Fruit fly (Drosophila melanogaster) whole organism, embryonic: ENCODE measurements around the gene Mo25.

ENCODE experiments used
- Abd-B ChIP-seq: fragments of 200-800 bp; sonication (Bioruptor generic); optimal IDR thresholded peaks from 2 replicates; lab custom pipeline; 2018; ENCODE audit warnings: missing biosample characterization, mild to moderate bottlenecking, missing genetic modification characterization, moderate library complexity
- Ada2b ChIP-seq: fragments of 200-800 bp; sonication (Bioruptor generic); IDR thresholded peaks from 2 replicates; pipeline ENCODE4 v1.3.6; 2022; ENCODE audit warnings: missing biosample characterization, missing genetic modification characterization
- Blimp-1 ChIP-seq: fragments of 200-800 bp; sonication (Bioruptor generic); optimal IDR thresholded peaks from 3 replicates; lab custom pipeline; 2018; ENCODE audit warnings: missing biosample characterization, missing genetic modification characterization, mild to moderate bottlenecking, moderate library complexity, missing genetic modification reagents
- CG10274 ChIP-seq: fragments of 200-800 bp; sonication (Bioruptor generic); optimal IDR thresholded peaks from 3 replicates; lab custom pipeline; 2017; ENCODE audit warnings: missing biosample characterization, mild to moderate bottlenecking, missing genetic modification characterization
- CG11560 ChIP-seq: fragments of 200-800 bp; sonication (Bioruptor generic); IDR thresholded peaks from 3 replicates; pipeline ENCODE4 v1.3.6; 2022; ENCODE audit warnings: missing biosample characterization, missing genetic modification characterization
- CG13123 ChIP-seq: fragments of 200-800 bp; sonication (Bioruptor generic); optimal IDR thresholded peaks from 2 replicates; lab custom pipeline; 2016; ENCODE audit warnings: missing biosample characterization, missing genetic modification characterization
- CG13775 ChIP-seq: fragments of 200-800 bp; sonication (Bioruptor generic); optimal IDR thresholded peaks from 3 replicates; lab custom pipeline; 2017; ENCODE audit warnings: missing biosample characterization, mild to moderate bottlenecking, missing genetic modification characterization
- CG17612 ChIP-seq: fragments of 200-800 bp; sonication (Bioruptor generic); IDR thresholded peaks from 2 replicates; pipeline ENCODE4 v1.3.6; 2022; ENCODE audit warnings: missing biosample characterization, missing genetic modification characterization
- CG17912 ChIP-seq: fragments of 200-800 bp; sonication (Bioruptor generic); optimal IDR thresholded peaks from 2 replicates; lab custom pipeline; 2018; ENCODE audit warnings: missing biosample characterization, mild to moderate bottlenecking, missing genetic modification characterization
- CG18599 ChIP-seq: fragments of 200-800 bp; sonication (Bioruptor generic); optimal IDR thresholded peaks from 3 replicates; lab custom pipeline; 2017; ENCODE audit warnings: missing biosample characterization, missing genetic modification characterization, mild to moderate bottlenecking, moderate library complexity, missing genetic modification reagents
- CG31388 ChIP-seq: fragments of 200-800 bp; sonication (Bioruptor generic); optimal IDR thresholded peaks from 2 replicates; lab custom pipeline; 2016; ENCODE audit warnings: missing biosample characterization, missing genetic modification characterization
- CG34224 ChIP-seq: fragments of 200-800 bp; sonication (Bioruptor generic); IDR thresholded peaks from 3 replicates; pipeline ENCODE4 v1.3.6; 2022; ENCODE audit warnings: missing biosample characterization, missing genetic modification characterization; ENCODE audit not compliant: partially characterized antibody
- CG4424 ChIP-seq: fragments of 200-800 bp; sonication (Bioruptor generic); optimal IDR thresholded peaks from 3 replicates; lab custom pipeline; 2016; ENCODE audit warnings: missing biosample characterization, missing genetic modification characterization
- CG6689 ChIP-seq: fragments of 200-800 bp; sonication (Bioruptor generic); IDR thresholded peaks from 2 replicates; pipeline ENCODE4 v1.3.6; 2022; ENCODE audit warnings: missing biosample characterization, missing genetic modification characterization
- CG7556 ChIP-seq: fragments of 200-800 bp; sonication (Bioruptor generic); optimal IDR thresholded peaks from 2 replicates; lab custom pipeline; 2017; ENCODE audit warnings: missing biosample characterization, mild to moderate bottlenecking, missing genetic modification characterization
- CG8924 ChIP-seq: fragments of 200-800 bp; optimal IDR thresholded peaks from 3 replicates; lab custom pipeline; 2019; ENCODE audit warnings: missing biosample characterization, mild to moderate bottlenecking, missing genetic modification characterization, moderate library complexity
- CG9437 ChIP-seq: fragments of 200-800 bp; sonication (Bioruptor generic); optimal IDR thresholded peaks from 2 replicates; lab custom pipeline; 2018; ENCODE audit warnings: missing biosample characterization, mild to moderate bottlenecking, missing genetic modification characterization
- Camta ChIP-seq: fragments of 200-800 bp; sonication (Bioruptor generic); optimal IDR thresholded peaks from 2 replicates; lab custom pipeline; 2016; ENCODE audit warnings: missing biosample characterization, missing genetic modification characterization
- D ChIP-seq, 2 experiments: fragments of 200-800 bp in 1 of 2; fragments of >200 bp in 1 of 2; sonication (Bioruptor generic) in 1 of 2; optimal IDR thresholded peaks; 2 replicates in 1 of 2; 3 replicates in 1 of 2; lab custom pipeline; 2017; ENCODE audit warnings: mild to moderate bottlenecking in 1 of 2, missing biosample characterization in 1 of 2, missing genetic modification characterization in 1 of 2, missing genetic modification reagents in 1 of 2
- Gug ChIP-seq: fragments of 200-800 bp; sonication (Bioruptor generic); IDR thresholded peaks from 4 replicates; pipeline ENCODE4 v1.3.6; 2022; ENCODE audit warnings: missing biosample characterization, missing genetic modification characterization
- HLH54F ChIP-seq: fragments of 200-800 bp; sonication (Bioruptor generic); optimal IDR thresholded peaks from 3 replicates; lab custom pipeline; 2016; ENCODE audit warnings: missing biosample characterization, missing genetic modification characterization
- Hmx ChIP-seq: fragments of 200-800 bp; sonication (Bioruptor generic); optimal IDR thresholded peaks from 2 replicates; lab custom pipeline; 2016; ENCODE audit warnings: missing biosample characterization, missing genetic modification characterization
- NC2α ChIP-seq: fragments of 200-800 bp; sonication (Bioruptor generic); optimal IDR thresholded peaks from 2 replicates; lab custom pipeline; 2016; ENCODE audit warnings: missing biosample characterization, missing genetic modification characterization
- Opbp ChIP-seq: fragments of 200-800 bp; sonication (Bioruptor generic); IDR thresholded peaks from 3 replicates; pipeline ENCODE4 v1.3.6; 2022; ENCODE audit warnings: missing biosample characterization, missing genetic modification characterization; ENCODE audit not compliant: partially characterized antibody
- Rx ChIP-seq: fragments of 200-800 bp; sonication (Bioruptor generic); IDR thresholded peaks from 2 replicates; pipeline ENCODE4 v1.3.6; 2022; ENCODE audit warnings: missing biosample characterization, missing genetic modification characterization
- Trl ChIP-seq, 3 experiments: fragments of >200 bp in 2 of 3; fragments of 200-800 bp in 1 of 3; sonication (Bioruptor generic) in 1 of 3; optimal IDR thresholded peaks; 2 replicates in 1 of 3; 3 replicates in 2 of 3; lab custom pipeline; 2016 to 2017; ENCODE audit warnings: missing biosample characterization in 1 of 3, missing genetic modification characterization in 1 of 3
- abd-A ChIP-seq: fragments of 200-800 bp; sonication (Bioruptor generic); optimal IDR thresholded peaks from 3 replicates; lab custom pipeline; 2019; ENCODE audit warnings: missing biosample characterization, mild to moderate bottlenecking, missing genetic modification characterization, moderate library complexity
- ara ChIP-seq: fragments of 200-800 bp; sonication (Bioruptor generic); IDR thresholded peaks from 2 replicates; pipeline ENCODE4 v1.3.6; 2022; ENCODE audit warnings: missing biosample characterization, missing genetic modification characterization
- bigmax ChIP-seq: fragments of 200-800 bp; sonication (Bioruptor generic); optimal IDR thresholded peaks from 2 replicates; lab custom pipeline; 2018; ENCODE audit warnings: missing biosample characterization, mild to moderate bottlenecking, missing genetic modification characterization
- bsh ChIP-seq, 2 experiments: fragments of 200-800 bp; sonication (Bioruptor generic); optimal IDR thresholded peaks; 2 replicates each; lab custom pipeline; 2017 to 2018; ENCODE audit warnings: mild to moderate bottlenecking in 2 of 2, missing biosample characterization in 2 of 2, missing genetic modification characterization in 2 of 2, moderate library complexity in 1 of 2
- cwo ChIP-seq: fragments of 200-800 bp; sonication (Bioruptor generic); optimal IDR thresholded peaks from 3 replicates; lab custom pipeline; 2017; ENCODE audit warnings: missing biosample characterization, missing genetic modification characterization, mild to moderate bottlenecking, moderate library complexity, missing genetic modification reagents
- disco-r ChIP-seq: fragments of 200-800 bp; sonication (Bioruptor generic); optimal IDR thresholded peaks from 2 replicates; lab custom pipeline; 2016; ENCODE audit warnings: missing biosample characterization, missing genetic modification characterization
- gce ChIP-seq: fragments of 200-800 bp; sonication (Bioruptor generic); IDR thresholded peaks from 3 replicates; pipeline ENCODE4 v1.3.6; 2022; ENCODE audit warnings: missing biosample characterization, missing genetic modification characterization
- gsb-n ChIP-seq: fragments of 200-800 bp; sonication (Bioruptor generic); optimal IDR thresholded peaks from 3 replicates; lab custom pipeline; 2018; ENCODE audit warnings: missing biosample characterization, mild to moderate bottlenecking, missing genetic modification characterization
- hkb ChIP-seq, 2 experiments: fragments of 200-800 bp in 1 of 2; fragments of >200 bp in 1 of 2; sonication (Bioruptor generic) in 1 of 2; IDR thresholded peaks in 1 of 2; optimal IDR thresholded peaks in 1 of 2; 2 replicates each; pipeline versions ENCODE4 v1.3.6 to Lab custom; 2017 to 2022; ENCODE audit warnings: missing biosample characterization in 1 of 2, missing genetic modification characterization in 1 of 2
- insv ChIP-seq, 2 experiments: fragments of 200-800 bp; sonication (Bioruptor generic); optimal IDR thresholded peaks; 3 replicates each; lab custom pipeline; 2016 to 2018; ENCODE audit warnings: missing biosample characterization in 2 of 2, missing genetic modification characterization in 2 of 2
- jigr1 ChIP-seq: fragments of 200-800 bp; sonication (Bioruptor generic); IDR thresholded peaks from 3 replicates; pipeline ENCODE4 v1.3.6; 2022; ENCODE audit warnings: missing biosample characterization, missing genetic modification characterization
- kni ChIP-seq: fragments of 200-800 bp; sonication (Bioruptor generic); optimal IDR thresholded peaks from 3 replicates; lab custom pipeline; 2017; ENCODE audit warnings: mild to moderate bottlenecking, missing biosample characterization, missing genetic modification reagents, missing genetic modification characterization
- lab ChIP-seq: fragments of 200-800 bp; sonication (Bioruptor generic); optimal IDR thresholded peaks from 3 replicates; lab custom pipeline; 2017; ENCODE audit warnings: missing biosample characterization, missing genetic modification characterization, mild to moderate bottlenecking, moderate library complexity, missing genetic modification reagents
- mld ChIP-seq: fragments of 200-800 bp; sonication (Bioruptor generic); IDR thresholded peaks from 3 replicates; pipeline ENCODE4 v1.3.6; 2022; ENCODE audit warnings: missing biosample characterization, missing genetic modification characterization; ENCODE audit not compliant: partially characterized antibody
- pan ChIP-seq, 4 experiments: fragments of >200 bp in 3 of 4; fragments of 200-800 bp in 1 of 4; sonication (Bioruptor generic) in 1 of 4; optimal IDR thresholded peaks in 3 of 4; IDR thresholded peaks in 1 of 4; 2 replicates each; pipeline versions ENCODE4 v1.3.6 to Lab custom; 2017 to 2022; ENCODE audit warnings: missing biosample characterization in 2 of 4, missing genetic modification characterization in 2 of 4, mixed read lengths in 1 of 4
- slbo ChIP-seq: fragments of 200-800 bp; sonication (Bioruptor generic); IDR thresholded peaks from 2 replicates; pipeline ENCODE4 v1.3.6; 2022; ENCODE audit warnings: missing biosample characterization, missing genetic modification characterization
- sqz ChIP-seq: fragments of 200-800 bp; sonication (Bioruptor generic); optimal IDR thresholded peaks from 3 replicates; lab custom pipeline; 2018; ENCODE audit warnings: missing biosample characterization, mild to moderate bottlenecking, missing genetic modification characterization
- sr ChIP-seq: fragments of 200-800 bp; sonication (Bioruptor generic); IDR thresholded peaks from 3 replicates; pipeline ENCODE4 v1.3.6; 2022; ENCODE audit warnings: missing biosample characterization, missing genetic modification characterization
- ssp ChIP-seq: fragments of 200-800 bp; sonication (Bioruptor generic); IDR thresholded peaks from 2 replicates; pipeline ENCODE4 v1.3.6; 2022; ENCODE audit warnings: missing biosample characterization, missing genetic modification characterization
- tll ChIP-seq, 2 experiments: fragments of 200-800 bp in 1 of 2; fragments of >200 bp in 1 of 2; sonication (Bioruptor generic) in 1 of 2; optimal IDR thresholded peaks; 2 replicates each; lab custom pipeline; 2017 to 2019; ENCODE audit warnings: missing biosample characterization in 2 of 2, missing genetic modification characterization in 2 of 2, mild to moderate bottlenecking in 1 of 2, moderate library complexity in 1 of 2
- trem ChIP-seq: fragments of 200-800 bp; optimal IDR thresholded peaks from 3 replicates; lab custom pipeline; 2019; ENCODE audit warnings: missing biosample characterization, mild to moderate bottlenecking, missing genetic modification characterization, moderate library complexity
- zf30C ChIP-seq: fragments of 200-800 bp; sonication (Bioruptor generic); optimal IDR thresholded peaks from 3 replicates; lab custom pipeline; 2018; ENCODE audit warnings: missing biosample characterization, mild to moderate bottlenecking, missing genetic modification characterization

Gene Mo25

DNA sequence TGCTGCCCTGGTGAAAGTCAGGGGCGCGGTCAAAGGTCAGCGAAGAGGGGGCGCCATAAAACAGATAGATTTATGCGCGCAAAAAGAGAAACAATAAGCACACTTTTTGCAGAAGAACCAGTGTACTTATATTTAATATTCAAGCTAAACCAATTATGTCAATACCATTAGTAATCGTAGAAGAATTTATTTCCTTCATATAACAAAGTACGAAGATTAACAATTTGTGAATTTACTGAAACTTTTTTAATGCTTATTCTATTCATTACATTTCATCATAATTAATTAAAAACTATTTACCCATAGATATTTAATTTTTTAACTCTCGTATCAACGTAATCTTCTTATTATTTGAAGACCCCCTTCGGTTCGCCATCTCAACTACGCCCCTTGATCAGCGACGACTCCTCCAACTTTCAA lies 26.8 kb upstream of the Mo25 start (continued):
- TF ChIP-seq zf30C (GFP tag; lab: Kevin White, UChicago) (no peak), Gug (GFP tag; lab: Robert Waterston, UW) (peak; percentile 40; the same call in 2 of the 4 replicates), tll (GFP tag; optimal IDR thresholded peaks at IDR 0.05; lab: Kevin White, UChicago) (no peak), Opbp (GFP tag; lab: Robert Waterston, UW) (no peak), CG9437 (peak; percentile 68), CG17612 (GFP tag; lab: Robert Waterston, UW) (no peak), gce (0 out of 3 replicates have a peak, but pooled peaks have one; percentile 19), CG7556 (GFP tag; lab: Kevin White, UChicago) (peak; percentile 76), CG34224 (GFP tag; lab: Robert Waterston, UW) (no peak), insv (GFP tag; optimal IDR thresholded peaks at IDR 0.05; lab: Kevin White, UChicago) (no peak), Hmx (no peak), Rx (peak; percentile 38), disco-r (GFP tag; lab: Kevin White, UChicago) (no peak), D (optimal IDR thresholded peaks at IDR 0.05; lab: Kevin White, UChicago) (no peak), D (GFP tag; optimal IDR thresholded peaks at IDR 0.05; lab: Kevin White, UChicago) (peak; percentile 80), jigr1 (no peak), CG10274 (GFP tag; lab: Kevin White, UChicago) (no peak), CG18599 (peak; percentile 25), mld (GFP tag; lab: Robert Waterston, UW) (no peak), abd-A (tag; lab: Kevin White, UChicago) (no peak), pan (optimal IDR thresholded peaks at IDR 0.05; lab: Kevin White, UChicago) (no peak), pan (GFP tag; optimal IDR thresholded peaks at IDR 0.05 in 1 of 2, IDR thresholded peaks at IDR 0.05 in 1 of 2) (no peak), Ada2b (GFP tag; lab: Robert Waterston, UW) (no peak), Abd-B (GFP tag; lab: Kevin White, UChicago) (peak; percentile 54), sqz (GFP tag; lab: Kevin White, UChicago) (no peak), CG13775 (peak; percentile 46), Blimp-1 (GFP tag; lab: Kevin White, UChicago) (peak; percentile 68), CG4424 (GFP tag; lab: Kevin White, UChicago) (peak; percentile 71), ara (GFP tag; lab: Robert Waterston, UW) (peak; percentile 64; the same call in 1 of the 2 replicates), bsh (GFP tag; optimal IDR thresholded peaks at IDR 0.05; lab: Kevin White, UChicago) (peak; percentile 63 to 75), HLH54F (GFP tag; lab: Kevin White, UChicago) (no peak), CG13123 (GFP tag; lab: Kevin White, UChicago) (no peak), CG17912 (no peak), gsb-n (tag; lab: Kevin White, UChicago) (peak; percentile 47), CG8924 (tag; lab: Kevin White, UChicago) (peak; percentile 69), kni (peak; percentile 11), trem (tag; lab: Kevin White, UChicago) (peak; percentile 27), slbo (GFP tag; lab: Robert Waterston, UW) (no peak), lab (peak; percentile 7), ssp (GFP tag; lab: Robert Waterston, UW) (peak; percentile 44), CG6689 (GFP tag; lab: Robert Waterston, UW) (peak; percentile 52), Trl (optimal IDR thresholded peaks at IDR 0.05; lab: Kevin White, UChicago) (no peak), Trl (GFP tag; optimal IDR thresholded peaks at IDR 0.05; lab: Kevin White, UChicago) (peak; percentile 19), bigmax (no peak), Camta (GFP tag; lab: Kevin White, UChicago) (no peak), NC2α (GFP tag; lab: Kevin White, UChicago) (no peak), cwo (GFP tag; lab: Kevin White, UChicago) (no peak), CG11560 (tag; lab: Robert Waterston, UW) (no peak), sr (GFP tag; lab: Robert Waterston, UW) (no peak), hkb (optimal IDR thresholded peaks at IDR 0.05; lab: Kevin White, UChicago) (no peak), hkb (GFP tag; IDR thresholded peaks at IDR 0.05; lab: Robert Waterston, UW) (peak; percentile 28; the same call in 1 of the 2 replicates), CG31388 (GFP tag; lab: Kevin White, UChicago) (no peak)
